Worm (Caenorhabditis elegans): ENCODE data around the gene F31F4.1.

Gene F31F4.1

DNA sequence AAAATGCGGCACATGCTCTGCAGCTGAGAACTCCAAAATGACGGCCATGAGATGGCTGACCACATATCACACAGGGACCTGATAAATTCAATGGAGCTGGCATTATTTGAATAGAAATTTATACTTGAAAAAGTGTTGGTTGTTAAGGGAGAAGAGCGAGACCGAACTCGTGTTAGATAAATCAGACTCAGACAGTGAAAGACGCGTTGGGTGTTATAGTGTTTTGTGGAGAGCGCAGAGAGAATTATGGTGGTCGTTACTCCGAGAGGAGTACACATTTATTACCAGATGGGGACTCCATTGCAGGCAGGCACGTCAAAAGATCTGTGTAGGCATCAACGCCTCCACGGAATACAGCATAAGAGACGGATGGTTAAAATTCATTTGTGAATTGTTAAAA, 41.1 kb upstream of the F31F4.1 start, which contains the start of gene nhr-190:
Gene nhr-190 (minus strand): TSS at position 175 of the 400 bp plus-strand sequence.
- TF ChIP-seq unc-62 (GFP tag; optimal IDR thresholded peaks at IDR 0.05): no peak
- no peak for TF ChIP-seq R02D3.7 (tag; optimal IDR thresholded peaks at IDR 0.05)
- no peak for TF ChIP-seq eor-1 (tag; optimal IDR thresholded peaks at IDR 0.05)
- no peak for TF ChIP-seq ceh-9 (tag; optimal IDR thresholded peaks at IDR 0.05)
- TF ChIP-seq nhr-67 (tag; optimal IDR thresholded peaks at IDR 0.05): no peak
- TF ChIP-seq nhr-77 (tag; optimal IDR thresholded peaks at IDR 0.05): no peak
- TF ChIP-seq sea-2 (GFP tag; optimal IDR thresholded peaks at IDR 0.05): no peak
- no peak for TF ChIP-seq snpc-4 (tag; optimal IDR thresholded peaks at IDR 0.05)
- TF ChIP-seq ama-1 (optimal IDR thresholded peaks at IDR 0.05): no peak
- no peak for TF ChIP-seq nhr-25 (tag; optimal IDR thresholded peaks at IDR 0.05)
- no peak for TF ChIP-seq lsy-12 (tag; optimal IDR thresholded peaks at IDR 0.05)
- TF ChIP-seq nhr-11 (tag; optimal IDR thresholded peaks at IDR 0.05): no peak
- TF ChIP-seq aly-2 (tag; optimal IDR thresholded peaks at IDR 0.05): no peak
- no peak for TF ChIP-seq ztf-11 (tag; optimal IDR thresholded peaks at IDR 0.05)
- TF ChIP-seq nhr-43 (tag; optimal IDR thresholded peaks at IDR 0.05; ENCODE audit: poor library complexity, severe bottlenecking): no peak
- no peak for TF ChIP-seq jun-1 (tag; optimal IDR thresholded peaks at IDR 0.05)
- TF ChIP-seq mml-1 (tag; optimal IDR thresholded peaks at IDR 0.05): no peak
- peak; percentile 17 for TF ChIP-seq lin-39 (tag; optimal IDR thresholded peaks at IDR 0.05)
- peak; percentile 29 for TF ChIP-seq egl-5 (tag; optimal IDR thresholded peaks at IDR 0.05)
- TF ChIP-seq hmg-11 (tag; optimal IDR thresholded peaks at IDR 0.05): peak; percentile 41
- TF ChIP-seq elt-2 (tag; optimal IDR thresholded peaks at IDR 0.05): no peak
- no peak for TF ChIP-seq zag-1 (tag; optimal IDR thresholded peaks at IDR 0.05)
- no peak for TF ChIP-seq ztf-4 (tag; optimal IDR thresholded peaks at IDR 0.05)

- TF ChIP-seq nhr-237 (tag; optimal IDR thresholded peaks at IDR 0.05) (no peak), ztf-11 (tag; optimal IDR thresholded peaks at IDR 0.05) (no peak)
Measured at ce11 chrV:646129-646528, 37.7 kb upstream of the F31F4.1 start, which contains the start of gene F48G7.12. Gene F48G7.12, minus strand, starts transcription at chrV:646229.

ce11 chrV:646888-647287, 37.0 kb upstream of the F31F4.1 start, which contains the start of gene ugt-42:
Gene ugt-42, plus strand, starts transcription at chrV:647188.
- TF ChIP-seq eor-1 (tag; optimal IDR thresholded peaks at IDR 0.05) (no peak), lin-39 (tag; optimal IDR thresholded peaks at IDR 0.05) (no peak), egl-5 (tag; optimal IDR thresholded peaks at IDR 0.05) (no peak)

DNA sequence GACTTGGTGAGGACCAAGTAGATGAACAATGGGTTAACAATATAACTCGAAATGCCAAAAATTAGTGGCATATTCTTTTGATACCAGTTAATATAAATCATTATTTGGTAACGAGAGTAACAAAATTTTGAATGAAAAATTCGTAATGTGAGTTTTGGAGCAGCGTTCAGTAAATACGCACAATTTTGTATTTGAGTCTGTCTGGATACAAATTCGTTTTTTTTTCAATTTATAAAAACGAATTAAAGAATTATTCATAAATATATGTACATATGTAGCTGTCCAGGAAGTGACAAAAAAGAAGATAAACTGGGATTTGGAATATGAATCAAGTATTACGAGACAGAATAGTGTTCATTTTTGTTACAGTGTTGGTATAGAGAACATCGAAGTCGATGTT, 30.9 kb upstream of the F31F4.1 start, which contains the start of gene srj-5:
Gene srj-5 (minus strand): TSS at position 101 of the 400 bp plus-strand sequence.
- no peak for TF ChIP-seq nhr-67 (tag; optimal IDR thresholded peaks at IDR 0.05)

- TF ChIP-seq eor-1 (tag; optimal IDR thresholded peaks at IDR 0.05) (no peak), ama-1 (optimal IDR thresholded peaks at IDR 0.05) (no peak), fkh-2 (tag; optimal IDR thresholded peaks at IDR 0.05) (no peak), mdl-1 (tag; optimal IDR thresholded peaks at IDR 0.05) (no peak), elt-3 (tag; optimal IDR thresholded peaks at IDR 0.05) (no peak), tbx-2 (tag; optimal IDR thresholded peaks at IDR 0.05) (no peak), hmg-11 (tag; optimal IDR thresholded peaks at IDR 0.05) (no peak), ceh-28 (tag; optimal IDR thresholded peaks at IDR 0.05) (no peak), zag-1 (tag; optimal IDR thresholded peaks at IDR 0.05) (no peak), nhr-28 (tag; optimal IDR thresholded peaks at IDR 0.05) (no peak), unc-39 (tag; optimal IDR thresholded peaks at IDR 0.05) (no peak), nhr-23 (tag; optimal IDR thresholded peaks at IDR 0.05) (no peak), nhr-43 (tag; optimal IDR thresholded peaks at IDR 0.05; ENCODE audit: poor library complexity, severe bottlenecking) (no peak), nhr-12 (tag; optimal IDR thresholded peaks at IDR 0.05) (no peak), egl-5 (tag; optimal IDR thresholded peaks at IDR 0.05) (no peak), nhr-76 (tag; optimal IDR thresholded peaks at IDR 0.05) (no peak), egl-27 (tag; optimal IDR thresholded peaks at IDR 0.05) (no peak), elt-1 (tag; optimal IDR thresholded peaks at IDR 0.05) (no peak), nhr-237 (tag; optimal IDR thresholded peaks at IDR 0.05) (no peak), nhr-25 (tag; optimal IDR thresholded peaks at IDR 0.05) (no peak)
Measured at ce11 chrV:654402-654801, 29.5 kb upstream of the F31F4.1 start, which contains the start of gene srj-6. Gene srj-6, minus strand, starts transcription at chrV:654502.
